Fruit fly (Drosophila melanogaster) whole organism, larva: ENCODE data around the gene Hr83.

Experiments used
- noc ChIP-seq: fragments of 200-800 bp; sonication (Bioruptor generic); optimal IDR thresholded peaks from 3 replicates; lab custom pipeline; 2019; ENCODE audit warnings: missing biosample characterization, mild to moderate bottlenecking, missing genetic modification characterization, moderate library complexity

Hr83 gene

dm6 chr3R:6382733-6383465 lies 33.9 kb downstream of the Hr83 start, which contains the start of gene gzl:
gzl (plus strand) TSS chr3R:6382914.
- no peak for TF ChIP-seq noc (tag; lab: Kevin White, UChicago)

dm6 chr3R:6383466-6383769 lies 34.4 kb downstream of the Hr83 start:
- TF ChIP-seq noc (tag; lab: Kevin White, UChicago), result no peak

dm6 chr3R:6388414-6388830 lies 39.4 kb downstream of the Hr83 start:
- TF ChIP-seq noc (tag; lab: Kevin White, UChicago), result no peak

- TF ChIP-seq noc (tag; lab: Kevin White, UChicago), result peak; percentile 2
Observed at dm6 chr3R:6393515-6394246, 44.6 kb downstream of the Hr83 start.

dm6 chr3R:6394247-6394522 lies 45.1 kb downstream of the Hr83 start:
- no peak for TF ChIP-seq noc (tag; lab: Kevin White, UChicago)

- TF ChIP-seq noc (tag; lab: Kevin White, UChicago), result no peak
Observed at dm6 chr3R:6395572-6396295, 46.7 kb downstream of the Hr83 start.

dm6 chr3R:6396613-6397012 lies 47.6 kb downstream of the Hr83 start:
- no peak for TF ChIP-seq noc (tag; lab: Kevin White, UChicago)

- TF ChIP-seq noc (tag; lab: Kevin White, UChicago), result peak; percentile 77
Observed at dm6 chr3R:6397611-6398092, 48.6 kb downstream of the Hr83 start.

- TF ChIP-seq noc (tag; lab: Kevin White, UChicago), result peak; percentile 45
Observed at dm6 chr3R:6399289-6399688, 50.2 kb downstream of the Hr83 start.

dm6 chr3R:6399752-6400151 lies 50.7 kb downstream of the Hr83 start:
- no peak for TF ChIP-seq noc (tag; lab: Kevin White, UChicago)
